Worm (Caenorhabditis elegans): ENCODE data around the gene ubh-4.

DNA sequence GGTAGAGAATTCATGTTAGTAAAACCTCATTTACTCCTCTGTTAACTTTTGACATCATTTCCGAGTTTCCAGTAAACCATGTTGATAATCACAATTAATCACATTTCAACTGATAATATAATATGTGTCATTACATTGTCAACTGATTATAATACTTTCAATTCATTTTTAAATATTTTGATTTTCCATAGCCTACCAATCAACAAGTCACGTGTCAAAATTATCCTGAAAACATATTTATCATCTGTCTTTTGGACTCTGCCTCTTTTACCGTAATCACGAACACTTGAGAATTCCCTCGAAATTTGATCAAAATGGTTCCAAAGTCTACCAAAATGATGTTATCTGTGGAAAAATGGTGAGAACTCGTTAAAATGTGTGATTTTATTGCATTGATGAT, 34.7 kb upstream of the ubh-4 start:
- no peak for TF ChIP-seq ama-1 (optimal IDR thresholded peaks at IDR 0.05)
- TF ChIP-seq ceh-30 (tag; optimal IDR thresholded peaks at IDR 0.05): no peak
- TF ChIP-seq sox-4 (tag; optimal IDR thresholded peaks at IDR 0.05): no peak
- TF ChIP-seq nfya-1 (tag; optimal IDR thresholded peaks at IDR 0.05): no peak
- TF ChIP-seq C08G9.2 (tag; optimal IDR thresholded peaks at IDR 0.05): no peak
- TF ChIP-seq ceh-19 (GFP tag; optimal IDR thresholded peaks at IDR 0.05): no peak
- TF ChIP-seq ceh-6 (GFP tag; optimal IDR thresholded peaks at IDR 0.05): no peak
- no peak for TF ChIP-seq lin-11 (tag; optimal IDR thresholded peaks at IDR 0.05)
- TF ChIP-seq npax-4 (tag; optimal IDR thresholded peaks at IDR 0.05): no peak
- TF ChIP-seq nhr-11 (tag; optimal IDR thresholded peaks at IDR 0.05): no peak
- no peak for TF ChIP-seq hlh-8 (tag; optimal IDR thresholded peaks at IDR 0.05)

Measured in whole organism, late embryonic.